Fruit fly (Drosophila melanogaster) whole organism, prepupa: Measurements from ENCODE around the gene CG9705.
A peak's percentile ranks its signal among the peaks of the same experiment; 100 is the strongest.

Experiments
- Blimp-1 ChIP-seq: fragments of 200-800 bp; sonication (Bioruptor generic); optimal IDR thresholded peaks from 3 replicates; lab custom pipeline; 2017; ENCODE audit warnings: missing biosample characterization, missing genetic modification characterization, mild to moderate bottlenecking, moderate library complexity, missing genetic modification reagents
- CG10631 ChIP-seq: fragments of 200-800 bp; sonication (Bioruptor generic); optimal IDR thresholded peaks from 2 replicates; lab custom pipeline; 2016; ENCODE audit warnings: missing biosample characterization, missing genetic modification characterization
- CG11294 ChIP-seq: fragments of 200-800 bp; sonication (Bioruptor generic); IDR thresholded peaks from 2 replicates; pipeline ENCODE4 v1.3.6; 2022; ENCODE audit warnings: missing biosample characterization, missing genetic modification characterization
- CG11762 ChIP-seq: fragments of 200-800 bp; sonication (Bioruptor generic); optimal IDR thresholded peaks from 3 replicates; lab custom pipeline; 2016; ENCODE audit warnings: missing biosample characterization, missing genetic modification characterization; ENCODE audit not compliant: insufficient read depth
- CG11902 ChIP-seq: fragments of 200-800 bp; sonication (Bioruptor generic); optimal IDR thresholded peaks from 3 replicates; lab custom pipeline; 2016; ENCODE audit warnings: missing biosample characterization, missing genetic modification characterization
- CG16779 ChIP-seq: fragments of 200-800 bp; sonication (Bioruptor generic); optimal IDR thresholded peaks from 3 replicates; lab custom pipeline; 2017; ENCODE audit warnings: missing biosample characterization, mild to moderate bottlenecking, missing genetic modification characterization
- CG3032 ChIP-seq: fragments of 200-800 bp; optimal IDR thresholded peaks from 2 replicates; lab custom pipeline; 2019; ENCODE audit warnings: missing biosample characterization, mild to moderate bottlenecking, missing genetic modification characterization, moderate library complexity
- CG31627 ChIP-seq: fragments of 200-800 bp; sonication (Bioruptor generic); optimal IDR thresholded peaks from 3 replicates; lab custom pipeline; 2016; ENCODE audit warnings: missing biosample characterization, missing genetic modification characterization
- CG32006 ChIP-seq: fragments of 200-800 bp; sonication (Bioruptor generic); optimal IDR thresholded peaks from 3 replicates; lab custom pipeline; 2017; ENCODE audit warnings: missing biosample characterization, mild to moderate bottlenecking, missing genetic modification characterization
- CG34406 ChIP-seq: fragments of 200-800 bp; sonication (Bioruptor generic); optimal IDR thresholded peaks from 3 replicates; lab custom pipeline; 2016; ENCODE audit warnings: missing biosample characterization, missing genetic modification characterization
- CG3919 ChIP-seq: fragments of 200-800 bp; sonication (Bioruptor generic); optimal IDR thresholded peaks from 3 replicates; lab custom pipeline; 2016; ENCODE audit warnings: missing biosample characterization, missing genetic modification characterization
- CG4318 ChIP-seq: fragments of 200-800 bp; sonication (Bioruptor generic); optimal IDR thresholded peaks from 3 replicates; lab custom pipeline; 2017; ENCODE audit warnings: missing biosample characterization, mild to moderate bottlenecking, missing genetic modification characterization
- CG6163 ChIP-seq: fragments of 200-800 bp; sonication (Bioruptor generic); IDR thresholded peaks from 3 replicates; pipeline ENCODE4 v1.3.6; 2022; ENCODE audit warnings: missing biosample characterization, missing genetic modification characterization
- CG6276 ChIP-seq: fragments of 200-800 bp; sonication (Bioruptor generic); optimal IDR thresholded peaks from 2 replicates; lab custom pipeline; 2017; ENCODE audit warnings: missing biosample characterization, mild to moderate bottlenecking, missing genetic modification characterization
- CG6792 ChIP-seq: fragments of 200-800 bp; sonication (Bioruptor generic); optimal IDR thresholded peaks from 3 replicates; lab custom pipeline; 2016; ENCODE audit warnings: missing biosample characterization, missing genetic modification characterization
- CG6854 ChIP-seq: fragments of 200-800 bp; sonication (Bioruptor generic); optimal IDR thresholded peaks from 2 replicates; lab custom pipeline; 2017; ENCODE audit warnings: missing biosample characterization, mild to moderate bottlenecking, missing genetic modification characterization
- CG8119 ChIP-seq: fragments of 200-800 bp; sonication (Bioruptor generic); IDR thresholded peaks from 3 replicates; pipeline ENCODE4 v1.3.6; 2022; ENCODE audit warnings: missing biosample characterization, missing genetic modification characterization
- CG8319 ChIP-seq: fragments of 200-800 bp; sonication (Bioruptor generic); optimal IDR thresholded peaks from 3 replicates; lab custom pipeline; 2016; ENCODE audit warnings: missing biosample characterization, missing genetic modification characterization
- CG8632 ChIP-seq: fragments of 200-800 bp; sonication (Bioruptor generic); optimal IDR thresholded peaks from 3 replicates; lab custom pipeline; 2016; ENCODE audit warnings: missing biosample characterization, missing genetic modification characterization
- CG9139 ChIP-seq: fragments of 200-800 bp; sonication (Bioruptor generic); optimal IDR thresholded peaks from 3 replicates; lab custom pipeline; 2017; ENCODE audit warnings: missing biosample characterization, mild to moderate bottlenecking, missing genetic modification characterization
- Eip75B ChIP-seq: fragments of 200-800 bp; sonication (Bioruptor generic); optimal IDR thresholded peaks from 3 replicates; lab custom pipeline; 2016; ENCODE audit warnings: missing biosample characterization, missing genetic modification characterization
- Eip78C ChIP-seq: fragments of 200-800 bp; sonication (Bioruptor generic); peaks from one replicate; lab custom pipeline; 2016; ENCODE audit warnings: missing biosample characterization, missing genetic modification characterization
- Eip93F ChIP-seq: fragments of 200-800 bp; sonication (Bioruptor generic); optimal IDR thresholded peaks from 2 replicates; lab custom pipeline; 2016; ENCODE audit warnings: missing biosample characterization, mild to moderate bottlenecking, missing genetic modification characterization
- Ets96B ChIP-seq: fragments of 200-800 bp; optimal IDR thresholded peaks from 2 replicates; lab custom pipeline; 2019; ENCODE audit warnings: missing biosample characterization, mild to moderate bottlenecking, missing genetic modification characterization, moderate library complexity
- Gug ChIP-seq: fragments of 200-800 bp; sonication (Bioruptor generic); IDR thresholded peaks from 2 replicates; pipeline ENCODE4 v1.3.6; 2022; ENCODE audit warnings: missing biosample characterization, missing genetic modification characterization
- Hr38 ChIP-seq: sonication (Bioruptor generic); optimal IDR thresholded peaks from 2 replicates; lab custom pipeline; 2016; ENCODE audit warnings: missing biosample characterization, missing genetic modification characterization
- Hr39 ChIP-seq: fragments of 200-800 bp; sonication (Bioruptor generic); optimal IDR thresholded peaks from 2 replicates; lab custom pipeline; 2016; ENCODE audit warnings: missing biosample characterization, missing genetic modification characterization
- Lpt ChIP-seq: fragments of 200-800 bp; sonication (Bioruptor generic); optimal IDR thresholded peaks from 3 replicates; lab custom pipeline; 2016; ENCODE audit warnings: missing biosample characterization, missing genetic modification characterization
- Met ChIP-seq: fragments of 200-800 bp; sonication (Bioruptor generic); optimal IDR thresholded peaks from 3 replicates; lab custom pipeline; 2016; ENCODE audit warnings: missing biosample characterization, missing genetic modification characterization
- Smox ChIP-seq: fragments of 200-800 bp; sonication (Bioruptor generic); optimal IDR thresholded peaks from 3 replicates; lab custom pipeline; 2016; ENCODE audit warnings: missing biosample characterization, missing genetic modification characterization
- Sox102F ChIP-seq: fragments of 200-800 bp; sonication (Bioruptor generic); optimal IDR thresholded peaks from 2 replicates; lab custom pipeline; 2016; ENCODE audit warnings: missing biosample characterization, mild to moderate bottlenecking, missing genetic modification characterization
- Sox14 ChIP-seq: fragments of 200-800 bp; sonication (Bioruptor generic); optimal IDR thresholded peaks from 3 replicates; lab custom pipeline; 2016; ENCODE audit warnings: missing biosample characterization, missing genetic modification characterization
- Sox15 ChIP-seq: fragments of 200-800 bp; sonication (Bioruptor generic); optimal IDR thresholded peaks from 3 replicates; lab custom pipeline; 2016; ENCODE audit warnings: missing biosample characterization, missing genetic modification characterization
- achi ChIP-seq: fragments of 200-800 bp; sonication (Bioruptor generic); optimal IDR thresholded peaks from 3 replicates; lab custom pipeline; 2016; ENCODE audit warnings: missing biosample characterization, missing genetic modification characterization
- acj6 ChIP-seq: fragments of 200-800 bp; sonication (Bioruptor generic); optimal IDR thresholded peaks from 3 replicates; lab custom pipeline; 2016; ENCODE audit warnings: missing biosample characterization, missing genetic modification characterization
- cyc ChIP-seq: fragments of 200-800 bp; sonication (Bioruptor generic); optimal IDR thresholded peaks from 3 replicates; lab custom pipeline; 2016; ENCODE audit warnings: missing biosample characterization, missing genetic modification characterization
- dac ChIP-seq: fragments of 200-800 bp; sonication (Bioruptor generic); optimal IDR thresholded peaks from 2 replicates; lab custom pipeline; 2017; ENCODE audit warnings: missing biosample characterization, mild to moderate bottlenecking, missing genetic modification characterization
- dsx ChIP-seq: fragments of 200-800 bp; optimal IDR thresholded peaks from 3 replicates; lab custom pipeline; 2019; ENCODE audit warnings: missing biosample characterization, mild to moderate bottlenecking, missing genetic modification characterization, moderate library complexity; ENCODE audit not compliant: poor library complexity, severe bottlenecking
- eg ChIP-seq: fragments of 200-800 bp; sonication (Bioruptor generic); IDR thresholded peaks from 3 replicates; pipeline ENCODE4 v1.3.6; 2022; ENCODE audit warnings: missing biosample characterization, missing genetic modification characterization
- esn ChIP-seq: fragments of 200-800 bp; sonication (Bioruptor generic); optimal IDR thresholded peaks from 2 replicates; lab custom pipeline; 2016; ENCODE audit warnings: missing biosample characterization, mild to moderate bottlenecking, missing genetic modification characterization, moderate library complexity
- fd59A ChIP-seq: fragments of 200-800 bp; sonication (Bioruptor generic); optimal IDR thresholded peaks from 2 replicates; lab custom pipeline; 2017; ENCODE audit warnings: missing biosample characterization, mild to moderate bottlenecking, missing genetic modification characterization, missing genetic modification reagents
- fkh ChIP-seq: fragments of 200-800 bp; sonication (Bioruptor generic); optimal IDR thresholded peaks from 3 replicates; lab custom pipeline; 2017; ENCODE audit warnings: missing biosample characterization, mild to moderate bottlenecking, missing genetic modification characterization, moderate library complexity
- lz ChIP-seq: fragments of 200-800 bp; sonication (Bioruptor generic); optimal IDR thresholded peaks from 3 replicates; lab custom pipeline; 2016; ENCODE audit warnings: missing biosample characterization, missing genetic modification characterization
- net ChIP-seq: fragments of 200-800 bp; sonication (Bioruptor generic); optimal IDR thresholded peaks from 3 replicates; lab custom pipeline; 2016; ENCODE audit warnings: missing biosample characterization, missing genetic modification characterization
- pdm3 ChIP-seq: fragments of 200-800 bp; sonication (Bioruptor generic); optimal IDR thresholded peaks from 3 replicates; lab custom pipeline; 2016; ENCODE audit warnings: missing biosample characterization, missing genetic modification characterization
- spab ChIP-seq: fragments of 200-800 bp; sonication (Bioruptor generic); optimal IDR thresholded peaks from 2 replicates; lab custom pipeline; 2017; ENCODE audit warnings: missing biosample characterization, mild to moderate bottlenecking, missing genetic modification characterization, missing genetic modification reagents
- ss ChIP-seq, 2 experiments: fragments of 200-800 bp; sonication (Bioruptor generic); optimal IDR thresholded peaks; 2 replicates in 1 of 2; 3 replicates in 1 of 2; lab custom pipeline; 2017 to 2018; ENCODE audit warnings: mild to moderate bottlenecking in 2 of 2, missing biosample characterization in 2 of 2, missing genetic modification characterization in 2 of 2, moderate library complexity in 1 of 2
- topi ChIP-seq: fragments of 200-800 bp; sonication (Bioruptor generic); optimal IDR thresholded peaks from 3 replicates; lab custom pipeline; 2016; ENCODE audit warnings: missing biosample characterization, missing genetic modification characterization
- vri ChIP-seq: fragments of 200-800 bp; sonication (Bioruptor generic); optimal IDR thresholded peaks from 3 replicates; lab custom pipeline; 2016; ENCODE audit warnings: missing biosample characterization, mild to moderate bottlenecking, missing genetic modification characterization

The CG9705 gene

dm6 chr3L:16765647-16766628, 14.0 kb upstream of the CG9705 start, which contains the start of gene Nrt:
TSS of gene Nrt (plus strand) at chr3L:16766072.
- peak; percentile 53 for TF ChIP-seq Lpt (GFP tag; lab: Kevin White, UChicago)
- peak; percentile 52 for TF ChIP-seq CG34406 (GFP tag; lab: Kevin White, UChicago)
- peak; percentile 66 for TF ChIP-seq esn (GFP tag; lab: Kevin White, UChicago)
- peak; percentile 43 for TF ChIP-seq CG6854 (GFP tag; lab: Kevin White, UChicago)
- TF ChIP-seq CG10631 (GFP tag; lab: Kevin White, UChicago), result peak; percentile 49
- peak; percentile 61 for TF ChIP-seq net
- TF ChIP-seq CG6163, result peak; percentile 63; the same call in 2 of the 3 replicates
- TF ChIP-seq vri (GFP tag; lab: Kevin White, UChicago), result peak; percentile 61
- TF ChIP-seq ss (GFP tag; optimal IDR thresholded peaks at IDR 0.05; lab: Kevin White, UChicago), result peak; percentile 67 to 77
- TF ChIP-seq Sox14 (GFP tag; lab: Kevin White, UChicago), result no peak
- TF ChIP-seq achi (GFP tag; lab: Kevin White, UChicago), result peak; percentile 58
- TF ChIP-seq Blimp-1 (GFP tag; lab: Kevin White, UChicago), result no peak
- TF ChIP-seq Hr38 (GFP tag; lab: Kevin White, UChicago), result no peak
- TF ChIP-seq CG6276 (GFP tag; lab: Kevin White, UChicago), result peak; percentile 73
- 0 out of 2 replicates have a peak, but pooled peaks have one; percentile 7 for TF ChIP-seq CG11294 (GFP tag; lab: Robert Waterston, UW)
- TF ChIP-seq Gug, result no peak
- TF ChIP-seq Eip75B (GFP tag; lab: Kevin White, UChicago), result peak; percentile 27
- TF ChIP-seq Eip93F (GFP tag; lab: Kevin White, UChicago), result no peak
- TF ChIP-seq CG4318 (GFP tag; lab: Kevin White, UChicago), result no peak
- no peak for TF ChIP-seq Sox15 (GFP tag; lab: Kevin White, UChicago)
- TF ChIP-seq CG32006 (GFP tag; lab: Kevin White, UChicago), result peak; percentile 61
- peak; percentile 82 for TF ChIP-seq CG8119
- TF ChIP-seq CG31627 (GFP tag; lab: Kevin White, UChicago), result no peak
- peak; percentile 56 for TF ChIP-seq Ets96B
- TF ChIP-seq topi (GFP tag; lab: Kevin White, UChicago), result peak; percentile 25
- TF ChIP-seq CG11902 (GFP tag; lab: Kevin White, UChicago), result no peak
- peak; percentile 70 for TF ChIP-seq dsx
- TF ChIP-seq CG6792, result peak; percentile 8
- TF ChIP-seq eg (GFP tag; lab: Robert Waterston, UW), result peak; percentile 58; the same call in 1 of the 3 replicates
- TF ChIP-seq CG3919, result peak; percentile 59
- peak; percentile 47 for TF ChIP-seq pdm3 (GFP tag; lab: Kevin White, UChicago)
- peak; percentile 56 for TF ChIP-seq Met (GFP tag; lab: Kevin White, UChicago)
- no peak for TF ChIP-seq Hr39 (GFP tag; lab: Kevin White, UChicago)
- TF ChIP-seq CG11762 (GFP tag; lab: Kevin White, UChicago), result peak; percentile 8
- peak; percentile 4 for TF ChIP-seq cyc
- peak; percentile 48 for TF ChIP-seq CG8632 (GFP tag; lab: Kevin White, UChicago)
- no peak for TF ChIP-seq fd59A (GFP tag; lab: Kevin White, UChicago)
- TF ChIP-seq CG3032 (tag; lab: Kevin White, UChicago), result peak; percentile 50
- TF ChIP-seq dac (GFP tag; lab: Kevin White, UChicago), result no peak
- TF ChIP-seq Smox (GFP tag; lab: Kevin White, UChicago), result peak; percentile 53
- TF ChIP-seq acj6 (GFP tag; lab: Kevin White, UChicago), result peak; percentile 59
- TF ChIP-seq CG8319, result no peak
- peak; percentile 17 for TF ChIP-seq lz (GFP tag; lab: Kevin White, UChicago)
- TF ChIP-seq Sox102F, result peak; percentile 58
- peak; percentile 44 for TF ChIP-seq spab (GFP tag; lab: Kevin White, UChicago)
- peak; percentile 93 for TF ChIP-seq Eip78C (GFP tag; lab: Kevin White, UChicago)
- peak; percentile 43 for TF ChIP-seq CG16779 (tag; lab: Kevin White, UChicago)
- peak; percentile 62 for TF ChIP-seq CG9139
- TF ChIP-seq fkh (GFP tag; lab: Kevin White, UChicago), result peak; percentile 50
